Fruit fly (Drosophila melanogaster): Measurements from ENCODE around the gene ICA69.
A peak's percentile ranks its signal among the peaks of the same experiment; 100 is the strongest.

Gene ICA69

DNA sequence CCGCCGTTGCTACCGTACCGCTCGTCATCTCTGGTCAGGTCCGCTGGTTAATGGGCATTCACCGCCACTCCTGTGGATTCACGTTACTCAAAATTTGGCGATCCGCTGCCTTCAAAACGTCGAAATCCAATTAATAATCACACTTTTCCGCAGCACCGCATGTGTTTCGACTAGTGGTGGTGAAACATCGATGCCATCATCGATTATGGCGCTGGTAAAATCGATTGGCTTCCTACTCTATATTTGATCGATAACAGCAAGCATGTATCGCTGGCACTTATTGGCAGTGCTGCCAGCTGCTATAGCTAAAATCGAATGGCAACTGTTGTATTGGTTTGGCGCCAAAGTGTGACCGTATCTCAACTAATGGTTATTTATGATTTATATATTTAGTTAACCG, 4.6 kb downstream of the ICA69 start (continued):
- no peak for TF ChIP-seq CG13296 (GFP tag; optimal IDR thresholded peaks at IDR 0.05)
- peak; percentile 89 for TF ChIP-seq hbn (GFP tag; IDR thresholded peaks at IDR 0.05; ENCODE audit: partially characterized antibody)
- TF ChIP-seq CG32767 (GFP tag; IDR thresholded peaks at IDR 0.05), result no peak
- peak; percentile 83 for TF ChIP-seq Scr (GFP tag; IDR thresholded peaks at IDR 0.05; ENCODE audit: partially characterized antibody)
- TF ChIP-seq CG6272 (GFP tag; IDR thresholded peaks at IDR 0.05), result peak; percentile 20; the same call in 1 of the 2 replicates
- no peak for TF ChIP-seq sc (optimal IDR thresholded peaks at IDR 0.05)
- no peak for TF ChIP-seq sc (GFP tag; optimal IDR thresholded peaks at IDR 0.05)
- no peak for TF ChIP-seq Oaz (GFP tag; IDR thresholded peaks at IDR 0.05)
- TF ChIP-seq Mrtf (GFP tag; IDR thresholded peaks at IDR 0.05), result no peak
- peak; percentile 80 for TF ChIP-seq BEAF-32 (GFP tag; optimal IDR thresholded peaks at IDR 0.05)
- no peak for TF ChIP-seq CG8281 (tag; optimal IDR thresholded peaks at IDR 0.05)
- no peak for TF ChIP-seq TFAM (GFP tag; optimal IDR thresholded peaks at IDR 0.05)
- peak; percentile 66 for TF ChIP-seq Ets65A (GFP tag)
- TF ChIP-seq CG11456 (GFP tag; IDR thresholded peaks at IDR 0.05), result no peak
- TF ChIP-seq Abd-B (GFP tag; optimal IDR thresholded peaks at IDR 0.05), result no peak
- TF ChIP-seq CG18764 (GFP tag; optimal IDR thresholded peaks at IDR 0.05), result no peak
- TF ChIP-seq eyg (GFP tag; optimal IDR thresholded peaks at IDR 0.05), result no peak
- TF ChIP-seq CG10543 (GFP tag; optimal IDR thresholded peaks at IDR 0.05), result peak; percentile 10
- no peak for TF ChIP-seq sr (GFP tag; IDR thresholded peaks at IDR 0.05)
- TF ChIP-seq nom (GFP tag; optimal IDR thresholded peaks at IDR 0.05), result no peak
- no peak for TF ChIP-seq yki (optimal IDR thresholded peaks at IDR 0.05)
- TF ChIP-seq CG10565 (GFP tag; optimal IDR thresholded peaks at IDR 0.05), result no peak
- no peak for TF ChIP-seq dan (GFP tag; IDR thresholded peaks at IDR 0.05)
- no peak for TF ChIP-seq pb (GFP tag; optimal IDR thresholded peaks at IDR 0.05)
- peak; percentile 58 for TF ChIP-seq CHES-1-like (GFP tag; optimal IDR thresholded peaks at IDR 0.05)
- peak; percentile 26 for TF ChIP-seq CG8290 (GFP tag; optimal IDR thresholded peaks at IDR 0.05)
- peak in 1 of 2 experiments; percentile 80 for TF ChIP-seq CG8290 (tag; optimal IDR thresholded peaks at IDR 0.05)
- peak; percentile 18 for TF ChIP-seq chn (GFP tag; optimal IDR thresholded peaks at IDR 0.05)
- TF ChIP-seq Awh (GFP tag; IDR thresholded peaks at IDR 0.05), result no peak
- no peak for TF ChIP-seq CG10366 (GFP tag; IDR thresholded peaks at IDR 0.05)
- peak; percentile 24 for TF ChIP-seq Mad (GFP tag; optimal IDR thresholded peaks at IDR 0.05)
- no peak for TF ChIP-seq CG2199 (GFP tag; IDR thresholded peaks at IDR 0.05)
- no peak for TF ChIP-seq CG33557 (GFP tag; optimal IDR thresholded peaks at IDR 0.05)
- peak; percentile 34 for TF ChIP-seq CTCF (GFP tag; optimal IDR thresholded peaks at IDR 0.05)
- no peak for TF ChIP-seq nau (GFP tag; optimal IDR thresholded peaks at IDR 0.05)
- TF ChIP-seq twi (tag; optimal IDR thresholded peaks at IDR 0.05), result peak; percentile 19
- peak; percentile 46; the same call in 1 of the 2 replicates for TF ChIP-seq CG2129 (GFP tag; IDR thresholded peaks at IDR 0.05; ENCODE audit: partially characterized antibody)
- TF ChIP-seq toy (GFP tag; IDR thresholded peaks at IDR 0.05), result no peak
- TF ChIP-seq CG14441 (GFP tag; IDR thresholded peaks at IDR 0.05), result no peak
- TF ChIP-seq CG12071 (GFP tag; optimal IDR thresholded peaks at IDR 0.05), result no peak
- no peak for TF ChIP-seq CG13894 (tag; optimal IDR thresholded peaks at IDR 0.05)
- TF ChIP-seq chinmo (GFP tag; IDR thresholded peaks at IDR 0.05; ENCODE audit: partially characterized antibody), result peak; percentile 94
- TF ChIP-seq CG4282 (GFP tag; optimal IDR thresholded peaks at IDR 0.05), result no peak
- TF ChIP-seq CG7271 (tag; optimal IDR thresholded peaks at IDR 0.05), result no peak
- no peak for TF ChIP-seq CG10654 (GFP tag; optimal IDR thresholded peaks at IDR 0.05)
- TF ChIP-seq CG12391 (tag; optimal IDR thresholded peaks at IDR 0.05), result peak; percentile 37
- TF ChIP-seq CG17568 (GFP tag; optimal IDR thresholded peaks at IDR 0.05), result no peak
- peak; percentile 58 for TF ChIP-seq Rfx (GFP tag; IDR thresholded peaks at IDR 0.05)
- no peak for TF ChIP-seq H15 (GFP tag; IDR thresholded peaks at IDR 0.05)
- no peak for TF ChIP-seq Hey (tag; optimal IDR thresholded peaks at IDR 0.05)
- TF ChIP-seq CG2116 (GFP tag; optimal IDR thresholded peaks at IDR 0.05), result peak; percentile 97
- no peak for TF ChIP-seq Ravus (GFP tag; IDR thresholded peaks at IDR 0.05)
- no peak for TF ChIP-seq cg (GFP tag; optimal IDR thresholded peaks at IDR 0.05)

Data from whole organism, embryonic.